Fruit fly (Drosophila melanogaster) whole organism, embryonic: ENCODE data around the gene Rassf.
A peak's percentile ranks its signal among the peaks of the same experiment; 100 is the strongest.

Experiments
- B-H1 ChIP-seq: fragments of 200-800 bp; sonication (Bioruptor generic); IDR thresholded peaks from 3 replicates; pipeline ENCODE4 v1.3.6; 2022; ENCODE audit warnings: missing biosample characterization, missing genetic modification characterization
- C15 ChIP-seq: fragments of 200-800 bp; sonication (Bioruptor generic); IDR thresholded peaks from 3 replicates; pipeline ENCODE4 v1.3.6; 2022; ENCODE audit warnings: missing biosample characterization, missing genetic modification characterization
- CG10267 ChIP-seq: fragments of 200-800 bp; sonication (Bioruptor generic); optimal IDR thresholded peaks from 2 replicates; lab custom pipeline; 2018; ENCODE audit warnings: missing biosample characterization, mild to moderate bottlenecking, missing genetic modification characterization, moderate library complexity
- CG10366 ChIP-seq: fragments of 200-800 bp; sonication (Bioruptor generic); IDR thresholded peaks from 2 replicates; pipeline ENCODE4 v1.3.6; 2022; ENCODE audit warnings: missing biosample characterization, missing genetic modification characterization
- CG10565 ChIP-seq: fragments of 200-800 bp; sonication (Bioruptor generic); optimal IDR thresholded peaks from 3 replicates; lab custom pipeline; 2016; ENCODE audit warnings: missing biosample characterization, mild to moderate bottlenecking, missing genetic modification characterization
- CG10654 ChIP-seq: fragments of 200-800 bp; sonication (Bioruptor generic); optimal IDR thresholded peaks from 2 replicates; lab custom pipeline; 2016; ENCODE audit warnings: missing biosample characterization, missing genetic modification characterization
- CG12104 ChIP-seq: fragments of 200-800 bp; sonication (Bioruptor generic); optimal IDR thresholded peaks from 3 replicates; lab custom pipeline; 2016; ENCODE audit warnings: missing biosample characterization, missing genetic modification characterization
- CG13123 ChIP-seq: fragments of 200-800 bp; sonication (Bioruptor generic); optimal IDR thresholded peaks from 2 replicates; lab custom pipeline; 2016; ENCODE audit warnings: missing biosample characterization, missing genetic modification characterization
- CG1529 ChIP-seq: fragments of 200-800 bp; sonication (Bioruptor generic); optimal IDR thresholded peaks from 3 replicates; lab custom pipeline; 2018; ENCODE audit warnings: missing biosample characterization, missing genetic modification characterization
- CG18599 ChIP-seq: fragments of 200-800 bp; sonication (Bioruptor generic); optimal IDR thresholded peaks from 3 replicates; lab custom pipeline; 2017; ENCODE audit warnings: missing biosample characterization, missing genetic modification characterization, mild to moderate bottlenecking, moderate library complexity, missing genetic modification reagents
- CG2120 ChIP-seq: fragments of 200-800 bp; sonication (Bioruptor generic); optimal IDR thresholded peaks from 3 replicates; lab custom pipeline; 2016; ENCODE audit warnings: missing biosample characterization, missing genetic modification characterization
- CG30403 ChIP-seq: fragments of 200-800 bp; sonication (Bioruptor generic); optimal IDR thresholded peaks from 3 replicates; lab custom pipeline; 2016; ENCODE audit warnings: missing biosample characterization, missing genetic modification characterization
- CG32532 ChIP-seq: fragments of 200-800 bp; sonication (Bioruptor generic); IDR thresholded peaks from 2 replicates; pipeline ENCODE4 v1.3.6; 2022; ENCODE audit warnings: missing biosample characterization, missing genetic modification characterization
- CG34422 ChIP-seq: fragments of 200-800 bp; sonication (Bioruptor generic); IDR thresholded peaks from 3 replicates; pipeline ENCODE4 v1.3.6; 2022; ENCODE audit warnings: missing biosample characterization, missing genetic modification characterization
- CG3847 ChIP-seq: fragments of 200-800 bp; sonication (Bioruptor generic); IDR thresholded peaks from 2 replicates; pipeline ENCODE4 v1.3.6; 2022; ENCODE audit warnings: missing biosample characterization, missing genetic modification characterization
- CG42726 ChIP-seq: fragments of 200-800 bp; sonication (Bioruptor generic); IDR thresholded peaks from 2 replicates; pipeline ENCODE4 v1.3.6; 2022; ENCODE audit warnings: missing biosample characterization, missing genetic modification characterization; ENCODE audit not compliant: partially characterized antibody
- CG4730 ChIP-seq: fragments of 200-800 bp; sonication (Bioruptor generic); IDR thresholded peaks from 2 replicates; pipeline ENCODE4 v1.3.6; 2022; ENCODE audit warnings: missing biosample characterization, missing genetic modification characterization
- CG7357 ChIP-seq: fragments of 200-800 bp; sonication (Bioruptor generic); IDR thresholded peaks from 3 replicates; pipeline ENCODE4 v1.3.6; 2022; ENCODE audit warnings: missing biosample characterization, missing genetic modification characterization
- CG9727 ChIP-seq: fragments of 200-800 bp; sonication (Bioruptor generic); optimal IDR thresholded peaks from 3 replicates; lab custom pipeline; 2017; ENCODE audit warnings: missing biosample characterization, mild to moderate bottlenecking, missing genetic modification characterization
- Dbx ChIP-seq: fragments of 200-800 bp; sonication (Bioruptor generic); IDR thresholded peaks from 3 replicates; pipeline ENCODE4 v1.3.6; 2022; ENCODE audit warnings: missing biosample characterization, missing genetic modification characterization
- Dfd ChIP-seq, 2 experiments: fragments of >200 bp; optimal IDR thresholded peaks; 2 replicates each; lab custom pipeline; 2017; ENCODE audit warnings: missing biosample characterization in 2 of 2, missing genetic modification characterization in 2 of 2
- E2f1 ChIP-seq: fragments of 200-800 bp; sonication (Bioruptor generic); IDR thresholded peaks from 2 replicates; pipeline ENCODE4 v1.3.6; 2022; ENCODE audit warnings: missing biosample characterization, missing genetic modification characterization
- E2f2 ChIP-seq: fragments of 200-800 bp; sonication (Bioruptor generic); IDR thresholded peaks from 2 replicates; pipeline ENCODE4 v1.3.6; 2022; ENCODE audit warnings: missing biosample characterization, missing genetic modification characterization
- Elba2 ChIP-seq: fragments of 200-800 bp; sonication (Bioruptor generic); optimal IDR thresholded peaks from 3 replicates; lab custom pipeline; 2016; ENCODE audit warnings: missing biosample characterization, missing genetic modification characterization
- Ets65A ChIP-seq: fragments of 200-800 bp; sonication (Bioruptor generic); peaks from one replicate; lab custom pipeline; 2016; ENCODE audit warnings: missing biosample characterization, missing genetic modification characterization
- Fer1 ChIP-seq: fragments of 200-800 bp; sonication (Bioruptor generic); optimal IDR thresholded peaks from 2 replicates; lab custom pipeline; 2017; ENCODE audit warnings: missing biosample characterization, mild to moderate bottlenecking, missing genetic modification characterization
- HHEX ChIP-seq: fragments of 200-800 bp; sonication (Bioruptor generic); optimal IDR thresholded peaks from 3 replicates; lab custom pipeline; 2017; ENCODE audit warnings: missing biosample characterization, mild to moderate bottlenecking, missing genetic modification characterization, missing genetic modification reagents
- Hmr ChIP-seq: fragments of 200-800 bp; sonication (Bioruptor generic); optimal IDR thresholded peaks from 3 replicates; lab custom pipeline; 2017; ENCODE audit warnings: mild to moderate bottlenecking, missing biosample characterization, missing genetic modification reagents, missing genetic modification characterization
- Meics ChIP-seq: fragments of 200-800 bp; sonication (Bioruptor generic); optimal IDR thresholded peaks from 2 replicates; lab custom pipeline; 2017; ENCODE audit warnings: missing biosample characterization, mild to moderate bottlenecking, missing genetic modification characterization
- Rfx ChIP-seq: fragments of 200-800 bp; sonication (Bioruptor generic); IDR thresholded peaks from 2 replicates; pipeline ENCODE4 v1.3.6; 2022; ENCODE audit warnings: missing biosample characterization, missing genetic modification characterization
- Sin3A ChIP-seq: fragments of >200 bp; optimal IDR thresholded peaks from 2 replicates; lab custom pipeline; 2018
- Spps ChIP-seq: fragments of 200-800 bp; sonication (Bioruptor generic); optimal IDR thresholded peaks from 2 replicates; lab custom pipeline; 2018; ENCODE audit warnings: missing biosample characterization, mild to moderate bottlenecking, missing genetic modification characterization
- Stat92E ChIP-seq, 3 experiments: fragments of >200 bp in 2 of 3; fragments of 200-800 bp in 1 of 3; sonication (Bioruptor generic) in 1 of 3; optimal IDR thresholded peaks; 2 replicates each; lab custom pipeline; 2017 to 2019; ENCODE audit warnings: missing biosample characterization in 3 of 3, missing genetic modification characterization in 3 of 3, mild to moderate bottlenecking in 1 of 3, moderate library complexity in 1 of 3
- al ChIP-seq: fragments of 200-800 bp; sonication (Bioruptor generic); IDR thresholded peaks from 2 replicates; pipeline ENCODE4 v1.3.6; 2022; ENCODE audit warnings: missing biosample characterization, missing genetic modification characterization
- ase ChIP-seq: fragments of 200-800 bp; sonication (Bioruptor generic); IDR thresholded peaks from 3 replicates; pipeline ENCODE4 v1.3.6; 2022; ENCODE audit warnings: missing biosample characterization, missing genetic modification characterization
- bab2 ChIP-seq: fragments of 200-800 bp; sonication (Bioruptor generic); optimal IDR thresholded peaks from 2 replicates; lab custom pipeline; 2016; ENCODE audit warnings: missing biosample characterization, missing genetic modification characterization
- chinmo ChIP-seq: fragments of 200-800 bp; sonication (Bioruptor generic); IDR thresholded peaks from 4 replicates; pipeline ENCODE4 v1.3.6; 2022; ENCODE audit warnings: missing biosample characterization, missing genetic modification characterization; ENCODE audit not compliant: partially characterized antibody
- crol ChIP-seq: fragments of 200-800 bp; sonication (Bioruptor generic); IDR thresholded peaks from 2 replicates; pipeline ENCODE4 v1.3.6; 2022; ENCODE audit warnings: missing biosample characterization, missing genetic modification characterization
- grn ChIP-seq: fragments of 200-800 bp; sonication (Bioruptor generic); optimal IDR thresholded peaks from 3 replicates; lab custom pipeline; 2017; ENCODE audit warnings: missing biosample characterization, missing genetic modification characterization
- kni ChIP-seq: fragments of 200-800 bp; sonication (Bioruptor generic); optimal IDR thresholded peaks from 3 replicates; lab custom pipeline; 2017; ENCODE audit warnings: mild to moderate bottlenecking, missing biosample characterization, missing genetic modification reagents, missing genetic modification characterization
- lab ChIP-seq: fragments of 200-800 bp; sonication (Bioruptor generic); optimal IDR thresholded peaks from 3 replicates; lab custom pipeline; 2017; ENCODE audit warnings: missing biosample characterization, missing genetic modification characterization, mild to moderate bottlenecking, moderate library complexity, missing genetic modification reagents
- mam ChIP-seq: fragments of 200-800 bp; sonication (Bioruptor generic); optimal IDR thresholded peaks from 3 replicates; lab custom pipeline; 2016; ENCODE audit warnings: missing biosample characterization, missing genetic modification characterization
- mirr ChIP-seq: fragments of 200-800 bp; sonication (Bioruptor generic); optimal IDR thresholded peaks from 3 replicates; lab custom pipeline; 2018; ENCODE audit warnings: missing biosample characterization, mild to moderate bottlenecking, missing genetic modification characterization
- ranshi ChIP-seq: fragments of 200-800 bp; sonication (Bioruptor generic); IDR thresholded peaks from 2 replicates; pipeline ENCODE4 v1.3.6; 2022; ENCODE audit warnings: missing biosample characterization, missing genetic modification characterization
- rib ChIP-seq: fragments of 200-800 bp; sonication (Bioruptor generic); IDR thresholded peaks from 2 replicates; pipeline ENCODE4 v1.3.6; 2022; ENCODE audit warnings: missing biosample characterization, missing genetic modification characterization
- row ChIP-seq: fragments of 200-800 bp; sonication (Bioruptor generic); IDR thresholded peaks from 3 replicates; pipeline ENCODE4 v1.3.6; 2022; ENCODE audit warnings: missing biosample characterization, missing genetic modification characterization
- toy ChIP-seq: fragments of 200-800 bp; sonication (Bioruptor generic); IDR thresholded peaks from 2 replicates; pipeline ENCODE4 v1.3.6; 2022; ENCODE audit warnings: missing biosample characterization, missing genetic modification characterization
- unpg ChIP-seq: fragments of 200-800 bp; sonication (Bioruptor generic); optimal IDR thresholded peaks from 3 replicates; lab custom pipeline; 2018; ENCODE audit warnings: missing biosample characterization, mild to moderate bottlenecking, missing genetic modification characterization, moderate library complexity
- vvl ChIP-seq: fragments of 200-800 bp; sonication (Bioruptor generic); IDR thresholded peaks from 2 replicates; pipeline ENCODE4 v1.3.6; 2022; ENCODE audit warnings: missing biosample characterization, missing genetic modification characterization
- zf30C ChIP-seq: fragments of 200-800 bp; sonication (Bioruptor generic); optimal IDR thresholded peaks from 3 replicates; lab custom pipeline; 2018; ENCODE audit warnings: missing biosample characterization, mild to moderate bottlenecking, missing genetic modification characterization

The Rassf gene

dm6 chr3R:23140280-23140679 lies 22.5 kb upstream of the Rassf start (continued):
- TF ChIP-seq CG12104 (no peak), CG10654 (no peak), B-H1 (GFP tag; lab: Robert Waterston, UW) (no peak), CG10267 (no peak)

DNA sequence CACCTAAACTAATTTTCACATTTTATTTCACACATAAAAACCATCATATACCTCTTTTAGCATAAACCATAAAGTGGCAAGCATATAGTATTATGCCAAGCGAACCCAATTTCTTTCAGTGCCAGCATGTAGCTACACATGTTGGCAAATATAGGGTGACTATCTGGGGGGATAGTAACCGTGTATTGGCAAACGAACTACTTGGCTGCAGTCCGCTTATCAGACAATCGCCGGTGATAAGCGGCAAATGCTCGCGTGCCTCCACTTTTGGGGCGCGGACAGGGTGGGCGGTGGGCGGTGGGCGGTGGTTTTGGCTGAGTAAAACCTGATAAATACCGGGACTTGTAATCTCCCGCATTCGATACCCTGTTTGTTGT lies 21.9 kb upstream of the Rassf start:
- TF ChIP-seq Ets65A (GFP tag; lab: Kevin White, UChicago) (peak; percentile 35), Stat92E (GFP tag; optimal IDR thresholded peaks at IDR 0.05; lab: Kevin White, UChicago) (no peak), Fer1 (no peak), mam (GFP tag; lab: Kevin White, UChicago) (peak; percentile 2), HHEX (no peak), CG13123 (no peak), CG30403 (GFP tag; lab: Kevin White, UChicago) (peak; percentile 10), CG10565 (GFP tag; lab: Kevin White, UChicago) (no peak), E2f2 (GFP tag; lab: Robert Waterston, UW) (0 out of 2 replicates have a peak, but pooled peaks have one; percentile 12), CG32532 (0 out of 2 replicates have a peak, but pooled peaks have one; percentile 8), vvl (GFP tag; lab: Robert Waterston, UW) (0 out of 2 replicates have a peak, but pooled peaks have one; percentile 38), ranshi (GFP tag; lab: Robert Waterston, UW) (peak; percentile 37; the same call in 1 of the 2 replicates), mirr (GFP tag; lab: Kevin White, UChicago) (peak; percentile 90), ase (GFP tag; lab: Robert Waterston, UW) (no peak), CG4730 (GFP tag; lab: Robert Waterston, UW) (no peak), zf30C (GFP tag; lab: Kevin White, UChicago) (peak; percentile 24), CG34422 (GFP tag; lab: Robert Waterston, UW) (0 out of 3 replicates have a peak, but pooled peaks have one; percentile 33), CG7357 (no peak), CG42726 (GFP tag; lab: Robert Waterston, UW) (no peak), CG2120 (GFP tag; lab: Kevin White, UChicago) (peak; percentile 50), Elba2 (no peak), E2f1 (0 out of 2 replicates have a peak, but pooled peaks have one; percentile 16), Rfx (GFP tag; lab: Robert Waterston, UW) (peak; percentile 7; the same call in 1 of the 2 replicates), grn (GFP tag; lab: Kevin White, UChicago) (peak; percentile 53), Spps (tag; lab: Kevin White, UChicago) (no peak), CG10366 (peak; percentile 38; the same call in 1 of the 2 replicates), CG3847 (GFP tag; lab: Robert Waterston, UW) (0 out of 2 replicates have a peak, but pooled peaks have one; percentile 17), Sin3A (no peak), Dbx (GFP tag; lab: Robert Waterston, UW) (0 out of 3 replicates have a peak, but pooled peaks have one; percentile 23), Dfd (GFP tag; optimal IDR thresholded peaks at IDR 0.05; lab: Kevin White, UChicago) (no peak), bab2 (no peak), al (GFP tag; lab: Robert Waterston, UW) (0 out of 2 replicates have a peak, but pooled peaks have one; percentile 3), toy (no peak), kni (GFP tag; lab: Kevin White, UChicago) (no peak), crol (GFP tag; lab: Robert Waterston, UW) (peak; percentile 76), unpg (GFP tag; lab: Kevin White, UChicago) (no peak), lab (GFP tag; lab: Kevin White, UChicago) (peak; percentile 25), CG9727 (peak; percentile 21), rib (GFP tag; lab: Robert Waterston, UW) (peak; percentile 59; the same call in 1 of the 2 replicates), Meics (GFP tag; lab: Kevin White, UChicago) (peak; percentile 26), chinmo (GFP tag; lab: Robert Waterston, UW) (peak; percentile 56; the same call in 1 of the 4 replicates), CG18599 (peak; percentile 52), Hmr (GFP tag; lab: Kevin White, UChicago) (peak; percentile 12), C15 (no peak), row (GFP tag; lab: Robert Waterston, UW) (peak; percentile 50; the same call in 2 of the 3 replicates), CG1529 (GFP tag; lab: Kevin White, UChicago) (no peak)
